Fruit fly (Drosophila melanogaster) whole organism, embryonic: ENCODE results near the gene CG5768.

Source experiments
- Antp ChIP-seq: fragments of 200-800 bp; sonication (Bioruptor generic); optimal IDR thresholded peaks from 3 replicates; lab custom pipeline; 2016; ENCODE audit warnings: missing biosample characterization, missing genetic modification characterization
- CG11247 ChIP-seq: fragments of 200-800 bp; sonication (Bioruptor generic); IDR thresholded peaks from 2 replicates; pipeline ENCODE4 v1.3.6; 2022; ENCODE audit warnings: missing biosample characterization, missing genetic modification characterization
- CG11560 ChIP-seq: fragments of 200-800 bp; sonication (Bioruptor generic); IDR thresholded peaks from 3 replicates; pipeline ENCODE4 v1.3.6; 2022; ENCODE audit warnings: missing biosample characterization, missing genetic modification characterization
- CG12391 ChIP-seq: fragments of 200-800 bp; sonication (Bioruptor generic); optimal IDR thresholded peaks from 3 replicates; lab custom pipeline; 2018; ENCODE audit warnings: missing biosample characterization, mild to moderate bottlenecking, missing genetic modification characterization, moderate library complexity
- CG17802 ChIP-seq: fragments of 200-800 bp; sonication (Bioruptor generic); optimal IDR thresholded peaks from 2 replicates; lab custom pipeline; 2018; ENCODE audit warnings: missing biosample characterization, mild to moderate bottlenecking, missing genetic modification characterization, moderate library complexity
- CG18262 ChIP-seq: fragments of 200-800 bp; optimal IDR thresholded peaks from 3 replicates; lab custom pipeline; 2019; ENCODE audit warnings: missing biosample characterization, mild to moderate bottlenecking, missing genetic modification characterization, moderate library complexity
- CG18764 ChIP-seq: fragments of 200-800 bp; sonication (Bioruptor generic); optimal IDR thresholded peaks from 3 replicates; lab custom pipeline; 2016; ENCODE audit warnings: missing biosample characterization, missing genetic modification characterization
- CG34376 ChIP-seq: fragments of 200-800 bp; sonication (Bioruptor generic); optimal IDR thresholded peaks from 2 replicates; lab custom pipeline; 2018; ENCODE audit warnings: missing biosample characterization, mild to moderate bottlenecking, missing genetic modification characterization
- CG3995 ChIP-seq: fragments of 200-800 bp; sonication (Bioruptor generic); optimal IDR thresholded peaks from 3 replicates; lab custom pipeline; 2016; ENCODE audit warnings: missing biosample characterization, missing genetic modification characterization
- CG4617 ChIP-seq: fragments of 200-800 bp; sonication (Bioruptor generic); optimal IDR thresholded peaks from 3 replicates; lab custom pipeline; 2016; ENCODE audit warnings: missing biosample characterization, missing genetic modification characterization, borderline replicate concordance
- CG6254 ChIP-seq: fragments of 200-800 bp; sonication (Bioruptor generic); optimal IDR thresholded peaks from 3 replicates; lab custom pipeline; 2017; ENCODE audit warnings: mild to moderate bottlenecking, missing biosample characterization, missing genetic modification reagents, missing genetic modification characterization
- CHES-1-like ChIP-seq: fragments of 200-800 bp; sonication (Bioruptor generic); optimal IDR thresholded peaks from 2 replicates; lab custom pipeline; 2016; ENCODE audit warnings: missing biosample characterization, missing genetic modification characterization
- CrebB ChIP-seq: fragments of 200-800 bp; sonication (Bioruptor generic); optimal IDR thresholded peaks from 3 replicates; lab custom pipeline; 2018; ENCODE audit warnings: missing biosample characterization, mild to moderate bottlenecking, missing genetic modification characterization
- Dbx ChIP-seq: fragments of 200-800 bp; sonication (Bioruptor generic); IDR thresholded peaks from 3 replicates; pipeline ENCODE4 v1.3.6; 2022; ENCODE audit warnings: missing biosample characterization, missing genetic modification characterization
- Dip3 ChIP-seq: fragments of 200-800 bp; sonication (Bioruptor generic); optimal IDR thresholded peaks from 3 replicates; lab custom pipeline; 2016; ENCODE audit warnings: missing biosample characterization, missing genetic modification characterization
- Dref ChIP-seq: fragments of 200-800 bp; sonication (Bioruptor generic); IDR thresholded peaks from 2 replicates; pipeline ENCODE4 v1.3.6; 2022; ENCODE audit warnings: missing biosample characterization, missing genetic modification characterization
- E2f1 ChIP-seq: fragments of 200-800 bp; sonication (Bioruptor generic); IDR thresholded peaks from 2 replicates; pipeline ENCODE4 v1.3.6; 2022; ENCODE audit warnings: missing biosample characterization, missing genetic modification characterization
- Ets65A ChIP-seq: fragments of 200-800 bp; sonication (Bioruptor generic); peaks from one replicate; lab custom pipeline; 2016; ENCODE audit warnings: missing biosample characterization, missing genetic modification characterization
- Ets97D ChIP-seq: fragments of 200-800 bp; sonication (Bioruptor generic); optimal IDR thresholded peaks from 3 replicates; lab custom pipeline; 2016; ENCODE audit warnings: missing biosample characterization, missing genetic modification characterization
- HHEX ChIP-seq: fragments of 200-800 bp; sonication (Bioruptor generic); optimal IDR thresholded peaks from 3 replicates; lab custom pipeline; 2017; ENCODE audit warnings: missing biosample characterization, mild to moderate bottlenecking, missing genetic modification characterization, missing genetic modification reagents
- HmgZ ChIP-seq: fragments of 200-800 bp; sonication (Bioruptor generic); optimal IDR thresholded peaks from 2 replicates; lab custom pipeline; 2018; ENCODE audit warnings: missing biosample characterization, mild to moderate bottlenecking, missing genetic modification characterization
- Lhr ChIP-seq: fragments of 200-800 bp; sonication (Bioruptor generic); optimal IDR thresholded peaks from 3 replicates; lab custom pipeline; 2017; ENCODE audit warnings: mild to moderate bottlenecking, missing biosample characterization, missing genetic modification reagents, missing genetic modification characterization
- Lpt ChIP-seq: fragments of >200 bp; optimal IDR thresholded peaks from 2 replicates; lab custom pipeline; 2018; ENCODE audit warnings: missing biosample characterization, missing genetic modification characterization
- MBD-R2 ChIP-seq: fragments of 200-800 bp; sonication (Bioruptor generic); IDR thresholded peaks from 2 replicates; pipeline ENCODE4 v1.3.6; 2022; ENCODE audit warnings: missing biosample characterization, missing genetic modification characterization
- Mrtf ChIP-seq: fragments of 200-800 bp; sonication (Bioruptor generic); IDR thresholded peaks from 3 replicates; pipeline ENCODE4 v1.3.6; 2022; ENCODE audit warnings: missing biosample characterization, missing genetic modification characterization
- NFAT ChIP-seq: fragments of 200-800 bp; sonication (Bioruptor generic); IDR thresholded peaks from 2 replicates; pipeline ENCODE4 v1.3.6; 2022; ENCODE audit warnings: missing biosample characterization, missing genetic modification characterization
- Nf-YB ChIP-seq: fragments of 200-800 bp; sonication (Bioruptor generic); optimal IDR thresholded peaks from 3 replicates; lab custom pipeline; 2019; ENCODE audit warnings: missing biosample characterization, mild to moderate bottlenecking, missing genetic modification characterization, moderate library complexity
- Opbp ChIP-seq: fragments of 200-800 bp; sonication (Bioruptor generic); IDR thresholded peaks from 3 replicates; pipeline ENCODE4 v1.3.6; 2022; ENCODE audit warnings: missing biosample characterization, missing genetic modification characterization; ENCODE audit not compliant: partially characterized antibody
- Optix ChIP-seq: fragments of 200-800 bp; sonication (Bioruptor generic); IDR thresholded peaks from 3 replicates; pipeline ENCODE4 v1.3.6; 2022; ENCODE audit warnings: missing biosample characterization, missing genetic modification characterization
- Ptx1 ChIP-seq: fragments of 200-800 bp; sonication (Bioruptor generic); IDR thresholded peaks from 2 replicates; pipeline ENCODE4 v1.3.6; 2022; ENCODE audit warnings: missing biosample characterization, missing genetic modification characterization
- Taf1 ChIP-seq: fragments of 200-800 bp; sonication (Bioruptor generic); IDR thresholded peaks from 2 replicates; pipeline ENCODE4 v1.3.6; 2022; ENCODE audit warnings: missing biosample characterization, missing genetic modification characterization
- Tbp ChIP-seq: fragments of >200 bp; optimal IDR thresholded peaks from 2 replicates; lab custom pipeline; 2018; ENCODE audit warnings: missing biosample characterization, missing genetic modification characterization
- YL-1 ChIP-seq: fragments of 200-800 bp; sonication (Bioruptor generic); optimal IDR thresholded peaks from 3 replicates; lab custom pipeline; 2017; ENCODE audit warnings: missing biosample characterization, mild to moderate bottlenecking, missing genetic modification characterization
- br ChIP-seq: fragments of >200 bp; optimal IDR thresholded peaks from 2 replicates; lab custom pipeline; 2017
- crol ChIP-seq: fragments of 200-800 bp; sonication (Bioruptor generic); IDR thresholded peaks from 2 replicates; pipeline ENCODE4 v1.3.6; 2022; ENCODE audit warnings: missing biosample characterization, missing genetic modification characterization
- crp ChIP-seq, 2 experiments: fragments of 200-800 bp; sonication (Bioruptor generic); optimal IDR thresholded peaks; 2 replicates in 1 of 2; 3 replicates in 1 of 2; lab custom pipeline; 2017; ENCODE audit warnings: missing biosample characterization in 2 of 2, missing genetic modification characterization in 2 of 2, mild to moderate bottlenecking in 1 of 2, moderate library complexity in 1 of 2
- dpn ChIP-seq, 2 experiments: fragments of 200-800 bp; sonication (Bioruptor generic); optimal IDR thresholded peaks; 3 replicates each; lab custom pipeline; 2016; ENCODE audit warnings: missing biosample characterization in 2 of 2, missing genetic modification characterization in 2 of 2
- exex ChIP-seq: fragments of 200-800 bp; sonication (Bioruptor generic); optimal IDR thresholded peaks from 4 replicates; lab custom pipeline; 2018; ENCODE audit warnings: missing biosample characterization, mild to moderate bottlenecking, missing genetic modification characterization, moderate library complexity
- gfzf ChIP-seq: fragments of 200-800 bp; sonication (Bioruptor generic); optimal IDR thresholded peaks from 2 replicates; lab custom pipeline; 2016; ENCODE audit warnings: missing biosample characterization, mild to moderate bottlenecking, missing genetic modification characterization, moderate library complexity
- jumu ChIP-seq: fragments of 200-800 bp; sonication (Bioruptor generic); optimal IDR thresholded peaks from 3 replicates; lab custom pipeline; 2016; ENCODE audit warnings: missing biosample characterization, missing genetic modification characterization
- knrl ChIP-seq: fragments of 200-800 bp; sonication (Bioruptor generic); IDR thresholded peaks from 3 replicates; pipeline ENCODE4 v1.3.6; 2022; ENCODE audit warnings: missing biosample characterization, missing genetic modification characterization; ENCODE audit not compliant: partially characterized antibody
- nmo ChIP-seq: fragments of 200-800 bp; sonication (Bioruptor generic); optimal IDR thresholded peaks from 2 replicates; lab custom pipeline; 2018; ENCODE audit warnings: missing biosample characterization, mild to moderate bottlenecking, missing genetic modification characterization, moderate library complexity
- pho ChIP-seq: fragments of 200-800 bp; sonication (Bioruptor generic); optimal IDR thresholded peaks from 2 replicates; lab custom pipeline; 2016; ENCODE audit warnings: missing biosample characterization, missing genetic modification characterization
- psq ChIP-seq: fragments of 200-800 bp; sonication (Bioruptor generic); optimal IDR thresholded peaks from 2 replicates; lab custom pipeline; 2017; ENCODE audit warnings: missing biosample characterization, missing genetic modification characterization
- pum ChIP-seq: fragments of 200-800 bp; sonication (Bioruptor generic); optimal IDR thresholded peaks from 2 replicates; lab custom pipeline; 2016; ENCODE audit warnings: missing biosample characterization, missing genetic modification characterization
- pzg ChIP-seq: fragments of 200-800 bp; sonication (Bioruptor generic); optimal IDR thresholded peaks from 3 replicates; lab custom pipeline; 2018; ENCODE audit warnings: missing biosample characterization, mild to moderate bottlenecking, missing genetic modification characterization, moderate library complexity
- seq ChIP-seq: fragments of 200-800 bp; sonication (Bioruptor generic); IDR thresholded peaks from 2 replicates; pipeline ENCODE4 v1.3.6; 2022; ENCODE audit warnings: missing biosample characterization, missing genetic modification characterization
- sob ChIP-seq: fragments of 200-800 bp; sonication (Bioruptor generic); IDR thresholded peaks from 2 replicates; pipeline ENCODE4 v1.3.6; 2022; ENCODE audit warnings: missing biosample characterization, missing genetic modification characterization
- sr ChIP-seq: fragments of 200-800 bp; sonication (Bioruptor generic); IDR thresholded peaks from 3 replicates; pipeline ENCODE4 v1.3.6; 2022; ENCODE audit warnings: missing biosample characterization, missing genetic modification characterization
- sug ChIP-seq: fragments of 200-800 bp; optimal IDR thresholded peaks from 2 replicates; lab custom pipeline; 2019; ENCODE audit warnings: missing biosample characterization, mild to moderate bottlenecking, missing genetic modification characterization, moderate library complexity
- wek ChIP-seq: fragments of 200-800 bp; sonication (Bioruptor generic); optimal IDR thresholded peaks from 3 replicates; lab custom pipeline; 2018; ENCODE audit warnings: missing biosample characterization, mild to moderate bottlenecking, missing genetic modification characterization, moderate library complexity
- zen ChIP-seq: fragments of 200-800 bp; sonication (Bioruptor generic); optimal IDR thresholded peaks from 3 replicates; lab custom pipeline; 2018; ENCODE audit warnings: missing biosample characterization, mild to moderate bottlenecking, missing genetic modification characterization, moderate library complexity

The CG5768 gene

DNA sequence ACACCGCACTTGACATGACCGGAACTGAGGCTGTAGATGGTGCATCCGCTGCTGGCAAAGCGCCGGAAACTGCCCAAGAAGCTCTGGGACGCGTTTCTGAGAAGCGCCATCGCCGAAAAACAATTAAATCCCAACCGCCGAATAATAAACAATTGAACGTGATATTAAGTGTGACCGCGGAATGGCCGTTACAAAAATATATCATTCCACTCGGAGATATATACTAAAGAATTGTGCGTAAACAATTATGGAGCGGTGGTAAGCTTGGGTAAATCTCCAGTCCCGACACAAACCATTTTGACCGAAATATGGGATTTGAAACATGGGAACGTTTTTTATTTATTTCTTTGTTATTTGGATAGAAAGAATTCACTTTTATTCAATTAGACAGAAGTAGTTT is 30.2 kb downstream of the CG5768 start, which contains the start of gene CG18528 (continued):
- no peak for TF ChIP-seq jumu (GFP tag; lab: Kevin White, UChicago)
- peak; percentile 15; the same call in 1 of the 3 replicates for TF ChIP-seq knrl
- TF ChIP-seq sr (GFP tag; lab: Robert Waterston, UW) = no peak
- TF ChIP-seq Antp (GFP tag; lab: Kevin White, UChicago) = no peak
- TF ChIP-seq dpn (GFP tag; optimal IDR thresholded peaks at IDR 0.05; lab: Kevin White, UChicago) = no peak
- TF ChIP-seq crp (GFP tag; optimal IDR thresholded peaks at IDR 0.05; lab: Kevin White, UChicago) = no peak
- no peak for TF ChIP-seq HHEX (GFP tag; lab: Kevin White, UChicago)
- no peak for TF ChIP-seq psq (GFP tag; lab: Kevin White, UChicago)
- TF ChIP-seq NFAT (GFP tag; lab: Robert Waterston, UW) = no peak
- TF ChIP-seq pzg (GFP tag; lab: Kevin White, UChicago) = peak; percentile 89
- TF ChIP-seq CG4617 = peak; percentile 15
- TF ChIP-seq sob (GFP tag; lab: Robert Waterston, UW) = no peak
- TF ChIP-seq nmo (GFP tag; lab: Kevin White, UChicago) = peak; percentile 43
- no peak for TF ChIP-seq Optix (GFP tag; lab: Robert Waterston, UW)
- peak; percentile 60 for TF ChIP-seq HmgZ
- TF ChIP-seq exex (tag; lab: Kevin White, UChicago) = peak; percentile 6
- TF ChIP-seq sug (tag; lab: Kevin White, UChicago) = no peak
- TF ChIP-seq gfzf (GFP tag; lab: Kevin White, UChicago) = peak; percentile 96
- TF ChIP-seq Tbp = no peak
- TF ChIP-seq CG18764 (GFP tag; lab: Kevin White, UChicago) = no peak
- TF ChIP-seq Dip3 = peak; percentile 53
- peak; percentile 71 for TF ChIP-seq CG3995
- no peak for TF ChIP-seq Taf1 (GFP tag; lab: Robert Waterston, UW)
- TF ChIP-seq CG11247 (GFP tag; lab: Robert Waterston, UW) = no peak
- TF ChIP-seq Dbx = no peak
- TF ChIP-seq wek (GFP tag; lab: Kevin White, UChicago) = no peak
- peak; percentile 71 for TF ChIP-seq zen (tag; lab: Kevin White, UChicago)
- TF ChIP-seq pho (GFP tag; lab: Kevin White, UChicago) = peak; percentile 6
- TF ChIP-seq CG17802 (tag; lab: Kevin White, UChicago) = peak; percentile 51
- TF ChIP-seq seq (GFP tag; lab: Robert Waterston, UW) = peak; percentile 11; the same call in 1 of the 2 replicates
- peak; percentile 6 for TF ChIP-seq CG12391 (tag; lab: Kevin White, UChicago)
- no peak for TF ChIP-seq CG6254
- no peak for TF ChIP-seq Lpt (GFP tag; lab: Kevin White, UChicago)
- TF ChIP-seq CHES-1-like (GFP tag; lab: Kevin White, UChicago) = peak; percentile 39
- no peak for TF ChIP-seq CG34376
- TF ChIP-seq CrebB = no peak
- TF ChIP-seq CG18262 (tag; lab: Kevin White, UChicago) = no peak
- 0 out of 2 replicates have a peak, but pooled peaks have one; percentile 33 for TF ChIP-seq Dref (GFP tag; lab: Robert Waterston, UW)
- TF ChIP-seq Lhr (GFP tag; lab: Kevin White, UChicago) = peak; percentile 84
- no peak for TF ChIP-seq Mrtf (GFP tag; lab: Robert Waterston, UW)
- no peak for TF ChIP-seq crol
- no peak for TF ChIP-seq br (lab: Kevin White, UChicago)
- TF ChIP-seq Ets65A (GFP tag; lab: Kevin White, UChicago) = peak; percentile 85
- no peak for TF ChIP-seq Nf-YB (GFP tag; lab: Kevin White, UChicago)
- TF ChIP-seq E2f1 (GFP tag; lab: Robert Waterston, UW) = no peak
- TF ChIP-seq Ptx1 (GFP tag; lab: Robert Waterston, UW) = no peak
- TF ChIP-seq CG11560 (tag; lab: Robert Waterston, UW) = peak; percentile 54; the same call in 1 of the 3 replicates
- peak; percentile 15 for TF ChIP-seq YL-1 (GFP tag; lab: Kevin White, UChicago)
- TF ChIP-seq pum = no peak
- TF ChIP-seq MBD-R2 (GFP tag; lab: Robert Waterston, UW) = peak; percentile 80
- peak; percentile 92 for TF ChIP-seq Ets97D (GFP tag; lab: Kevin White, UChicago)
- TF ChIP-seq Opbp = peak; percentile 34; the same call in 1 of the 3 replicates
